Worm (Caenorhabditis elegans): ENCODE results near the gene F16H6.10.

- TF ChIP-seq him-1 (tag; optimal IDR thresholded peaks at IDR 0.05): no peak
- no peak for TF ChIP-seq dao-5 (tag; optimal IDR thresholded peaks at IDR 0.05)
- no peak for TF ChIP-seq W03F9.2 (tag; optimal IDR thresholded peaks at IDR 0.05)
Observed at ce11 chrV:18270403-18270802, 46.1 kb upstream of the F16H6.10 start, which contains the start of gene Y37H2C.4.
